Fruit fly (Drosophila melanogaster) whole organism, embryonic: ENCODE results near the gene SppL.
A peak's percentile ranks its signal among the peaks of the same experiment; 100 is the strongest.

Experiments used
- BEAF-32 ChIP-seq: fragments of 200-800 bp; sonication (Bioruptor generic); optimal IDR thresholded peaks from 3 replicates; lab custom pipeline; 2017; ENCODE audit warnings: missing biosample characterization, missing genetic modification characterization, mild to moderate bottlenecking, moderate library complexity, missing genetic modification reagents
- CG10267 ChIP-seq: fragments of 200-800 bp; sonication (Bioruptor generic); optimal IDR thresholded peaks from 2 replicates; lab custom pipeline; 2018; ENCODE audit warnings: missing biosample characterization, mild to moderate bottlenecking, missing genetic modification characterization, moderate library complexity
- CG10959 ChIP-seq: fragments of 200-800 bp; sonication (Bioruptor generic); IDR thresholded peaks from 2 replicates; pipeline ENCODE4 v1.3.6; 2022; ENCODE audit warnings: missing biosample characterization, missing genetic modification characterization
- CG11456 ChIP-seq: fragments of 200-800 bp; sonication (Bioruptor generic); IDR thresholded peaks from 3 replicates; pipeline ENCODE4 v1.3.6; 2022; ENCODE audit warnings: missing biosample characterization, missing genetic modification characterization
- CG12659 ChIP-seq: fragments of 200-800 bp; sonication (Bioruptor generic); optimal IDR thresholded peaks from 3 replicates; lab custom pipeline; 2017; ENCODE audit warnings: mild to moderate bottlenecking, missing biosample characterization, missing genetic modification reagents, missing genetic modification characterization
- CG15514 ChIP-seq: fragments of 200-800 bp; sonication (Bioruptor generic); optimal IDR thresholded peaks from 3 replicates; lab custom pipeline; 2017; ENCODE audit warnings: missing biosample characterization, missing genetic modification characterization, mild to moderate bottlenecking, moderate library complexity, missing genetic modification reagents
- CG1603 ChIP-seq: fragments of 200-800 bp; sonication (Bioruptor generic); optimal IDR thresholded peaks from 2 replicates; lab custom pipeline; 2019; ENCODE audit warnings: missing biosample characterization, mild to moderate bottlenecking, missing genetic modification characterization, moderate library complexity
- CG17612 ChIP-seq: fragments of 200-800 bp; sonication (Bioruptor generic); IDR thresholded peaks from 2 replicates; pipeline ENCODE4 v1.3.6; 2022; ENCODE audit warnings: missing biosample characterization, missing genetic modification characterization
- CG2116 ChIP-seq: fragments of 200-800 bp; sonication (Bioruptor generic); optimal IDR thresholded peaks from 3 replicates; lab custom pipeline; 2018; ENCODE audit warnings: missing biosample characterization, mild to moderate bottlenecking, missing genetic modification characterization
- CG2120 ChIP-seq: fragments of 200-800 bp; sonication (Bioruptor generic); optimal IDR thresholded peaks from 3 replicates; lab custom pipeline; 2016; ENCODE audit warnings: missing biosample characterization, missing genetic modification characterization
- CG30403 ChIP-seq: fragments of 200-800 bp; sonication (Bioruptor generic); optimal IDR thresholded peaks from 3 replicates; lab custom pipeline; 2016; ENCODE audit warnings: missing biosample characterization, missing genetic modification characterization
- CG33213 ChIP-seq: fragments of 200-800 bp; sonication (Bioruptor generic); optimal IDR thresholded peaks from 3 replicates; lab custom pipeline; 2016; ENCODE audit warnings: missing biosample characterization, missing genetic modification characterization
- CG33557 ChIP-seq: fragments of 200-800 bp; sonication (Bioruptor generic); optimal IDR thresholded peaks from 2 replicates; lab custom pipeline; 2019; ENCODE audit warnings: missing biosample characterization, mild to moderate bottlenecking, missing genetic modification characterization, moderate library complexity
- CG42726 ChIP-seq: fragments of 200-800 bp; sonication (Bioruptor generic); IDR thresholded peaks from 2 replicates; pipeline ENCODE4 v1.3.6; 2022; ENCODE audit warnings: missing biosample characterization, missing genetic modification characterization; ENCODE audit not compliant: partially characterized antibody
- CG4360 ChIP-seq: fragments of 200-800 bp; sonication (Bioruptor generic); IDR thresholded peaks from 2 replicates; pipeline ENCODE4 v1.3.6; 2022; ENCODE audit warnings: missing biosample characterization, missing genetic modification characterization
- CG7745 ChIP-seq: fragments of 200-800 bp; sonication (Bioruptor generic); optimal IDR thresholded peaks from 2 replicates; lab custom pipeline; 2018; ENCODE audit warnings: missing biosample characterization, mild to moderate bottlenecking, missing genetic modification characterization, moderate library complexity
- CG7928 ChIP-seq: fragments of 200-800 bp; sonication (Bioruptor generic); optimal IDR thresholded peaks from 2 replicates; lab custom pipeline; 2017; ENCODE audit warnings: missing biosample characterization, mild to moderate bottlenecking, missing genetic modification characterization
- CHES-1-like ChIP-seq: fragments of 200-800 bp; sonication (Bioruptor generic); optimal IDR thresholded peaks from 2 replicates; lab custom pipeline; 2016; ENCODE audit warnings: missing biosample characterization, missing genetic modification characterization
- CTCF ChIP-seq: fragments of 200-800 bp; sonication (Bioruptor generic); optimal IDR thresholded peaks from 2 replicates; lab custom pipeline; 2017; ENCODE audit warnings: missing biosample characterization, mild to moderate bottlenecking, missing genetic modification characterization, moderate library complexity
- CoRest ChIP-seq: fragments of 200-800 bp; sonication (Bioruptor generic); optimal IDR thresholded peaks from 3 replicates; lab custom pipeline; 2018; ENCODE audit warnings: missing biosample characterization, mild to moderate bottlenecking, missing genetic modification characterization, moderate library complexity
- E2f2 ChIP-seq: fragments of 200-800 bp; sonication (Bioruptor generic); IDR thresholded peaks from 2 replicates; pipeline ENCODE4 v1.3.6; 2022; ENCODE audit warnings: missing biosample characterization, missing genetic modification characterization
- Elba2 ChIP-seq: fragments of 200-800 bp; sonication (Bioruptor generic); optimal IDR thresholded peaks from 3 replicates; lab custom pipeline; 2016; ENCODE audit warnings: missing biosample characterization, missing genetic modification characterization
- Ets97D ChIP-seq: fragments of 200-800 bp; sonication (Bioruptor generic); optimal IDR thresholded peaks from 3 replicates; lab custom pipeline; 2016; ENCODE audit warnings: missing biosample characterization, missing genetic modification characterization
- HLH3B ChIP-seq: fragments of 200-800 bp; sonication (Bioruptor generic); IDR thresholded peaks from 2 replicates; pipeline ENCODE4 v1.3.6; 2022; ENCODE audit warnings: missing biosample characterization, missing genetic modification characterization
- MBD-R2 ChIP-seq: fragments of 200-800 bp; sonication (Bioruptor generic); IDR thresholded peaks from 2 replicates; pipeline ENCODE4 v1.3.6; 2022; ENCODE audit warnings: missing biosample characterization, missing genetic modification characterization
- Myb ChIP-seq: fragments of 200-800 bp; sonication (Bioruptor generic); optimal IDR thresholded peaks from 2 replicates; lab custom pipeline; 2016; ENCODE audit warnings: missing biosample characterization, missing genetic modification characterization
- Rx ChIP-seq: fragments of 200-800 bp; sonication (Bioruptor generic); IDR thresholded peaks from 2 replicates; pipeline ENCODE4 v1.3.6; 2022; ENCODE audit warnings: missing biosample characterization, missing genetic modification characterization
- Sry-δ ChIP-seq: fragments of 200-800 bp; sonication (Bioruptor generic); optimal IDR thresholded peaks from 2 replicates; lab custom pipeline; 2016; ENCODE audit warnings: missing biosample characterization, missing genetic modification characterization
- Taf1 ChIP-seq: fragments of 200-800 bp; sonication (Bioruptor generic); IDR thresholded peaks from 2 replicates; pipeline ENCODE4 v1.3.6; 2022; ENCODE audit warnings: missing biosample characterization, missing genetic modification characterization
- ap ChIP-seq: fragments of 200-800 bp; sonication (Bioruptor generic); IDR thresholded peaks from 2 replicates; pipeline ENCODE4 v1.3.6; 2022; ENCODE audit warnings: missing biosample characterization, missing genetic modification characterization
- dpn ChIP-seq, 2 experiments: fragments of 200-800 bp; sonication (Bioruptor generic); optimal IDR thresholded peaks; 3 replicates each; lab custom pipeline; 2016; ENCODE audit warnings: missing biosample characterization in 2 of 2, missing genetic modification characterization in 2 of 2
- gem ChIP-seq: fragments of 200-800 bp; sonication (Bioruptor generic); optimal IDR thresholded peaks from 2 replicates; lab custom pipeline; 2019; ENCODE audit warnings: missing biosample characterization, mild to moderate bottlenecking, missing genetic modification characterization, moderate library complexity
- gfzf ChIP-seq: fragments of 200-800 bp; sonication (Bioruptor generic); optimal IDR thresholded peaks from 2 replicates; lab custom pipeline; 2016; ENCODE audit warnings: missing biosample characterization, mild to moderate bottlenecking, missing genetic modification characterization, moderate library complexity
- gro ChIP-seq: fragments of 200-800 bp; sonication (Bioruptor generic); optimal IDR thresholded peaks from 2 replicates; lab custom pipeline; 2016; ENCODE audit warnings: missing biosample characterization, missing genetic modification characterization
- ham ChIP-seq: fragments of 200-800 bp; sonication (Bioruptor generic); IDR thresholded peaks from 2 replicates; pipeline ENCODE4 v1.3.6; 2022; ENCODE audit warnings: missing biosample characterization, missing genetic modification characterization
- hkb ChIP-seq, 2 experiments: fragments of 200-800 bp in 1 of 2; fragments of >200 bp in 1 of 2; sonication (Bioruptor generic) in 1 of 2; IDR thresholded peaks in 1 of 2; optimal IDR thresholded peaks in 1 of 2; 2 replicates each; pipeline versions ENCODE4 v1.3.6 to Lab custom; 2017 to 2022; ENCODE audit warnings: missing biosample characterization in 1 of 2, missing genetic modification characterization in 1 of 2
- knrl ChIP-seq: fragments of 200-800 bp; sonication (Bioruptor generic); IDR thresholded peaks from 3 replicates; pipeline ENCODE4 v1.3.6; 2022; ENCODE audit warnings: missing biosample characterization, missing genetic modification characterization; ENCODE audit not compliant: partially characterized antibody
- lilli ChIP-seq: fragments of 200-800 bp; sonication (Bioruptor generic); optimal IDR thresholded peaks from 3 replicates; lab custom pipeline; 2016; ENCODE audit warnings: missing biosample characterization, missing genetic modification characterization
- nmo ChIP-seq: fragments of 200-800 bp; sonication (Bioruptor generic); optimal IDR thresholded peaks from 2 replicates; lab custom pipeline; 2018; ENCODE audit warnings: missing biosample characterization, mild to moderate bottlenecking, missing genetic modification characterization, moderate library complexity
- pb ChIP-seq: fragments of 200-800 bp; sonication (Bioruptor generic); optimal IDR thresholded peaks from 3 replicates; lab custom pipeline; 2016; ENCODE audit warnings: missing biosample characterization, missing genetic modification characterization
- pho ChIP-seq: fragments of 200-800 bp; sonication (Bioruptor generic); optimal IDR thresholded peaks from 2 replicates; lab custom pipeline; 2016; ENCODE audit warnings: missing biosample characterization, missing genetic modification characterization
- phol ChIP-seq: fragments of 200-800 bp; sonication (Bioruptor generic); optimal IDR thresholded peaks from 3 replicates; lab custom pipeline; 2018; ENCODE audit warnings: missing biosample characterization, mild to moderate bottlenecking, missing genetic modification characterization, moderate library complexity
- pzg ChIP-seq: fragments of 200-800 bp; sonication (Bioruptor generic); optimal IDR thresholded peaks from 3 replicates; lab custom pipeline; 2018; ENCODE audit warnings: missing biosample characterization, mild to moderate bottlenecking, missing genetic modification characterization, moderate library complexity
- scrt ChIP-seq: fragments of 200-800 bp; sonication (Bioruptor generic); optimal IDR thresholded peaks from 2 replicates; lab custom pipeline; 2018; ENCODE audit warnings: missing biosample characterization, mild to moderate bottlenecking, missing genetic modification characterization, moderate library complexity
- sisA ChIP-seq: fragments of 200-800 bp; sonication (Bioruptor generic); IDR thresholded peaks from 2 replicates; pipeline ENCODE4 v1.3.6; 2022; ENCODE audit warnings: missing biosample characterization, missing genetic modification characterization
- stwl ChIP-seq: fragments of 200-800 bp; sonication (Bioruptor generic); optimal IDR thresholded peaks from 3 replicates; lab custom pipeline; 2018; ENCODE audit warnings: missing biosample characterization, mild to moderate bottlenecking, missing genetic modification characterization, moderate library complexity
- trem ChIP-seq: fragments of 200-800 bp; optimal IDR thresholded peaks from 3 replicates; lab custom pipeline; 2019; ENCODE audit warnings: missing biosample characterization, mild to moderate bottlenecking, missing genetic modification characterization, moderate library complexity
- yki ChIP-seq: fragments of >200 bp; optimal IDR thresholded peaks from 3 replicates; lab custom pipeline; 2018
- zfh1 ChIP-seq: fragments of 200-800 bp; sonication (Bioruptor generic); IDR thresholded peaks from 3 replicates; pipeline ENCODE4 v1.3.6; 2022; ENCODE audit warnings: missing biosample characterization, missing genetic modification characterization

The SppL gene

DNA sequence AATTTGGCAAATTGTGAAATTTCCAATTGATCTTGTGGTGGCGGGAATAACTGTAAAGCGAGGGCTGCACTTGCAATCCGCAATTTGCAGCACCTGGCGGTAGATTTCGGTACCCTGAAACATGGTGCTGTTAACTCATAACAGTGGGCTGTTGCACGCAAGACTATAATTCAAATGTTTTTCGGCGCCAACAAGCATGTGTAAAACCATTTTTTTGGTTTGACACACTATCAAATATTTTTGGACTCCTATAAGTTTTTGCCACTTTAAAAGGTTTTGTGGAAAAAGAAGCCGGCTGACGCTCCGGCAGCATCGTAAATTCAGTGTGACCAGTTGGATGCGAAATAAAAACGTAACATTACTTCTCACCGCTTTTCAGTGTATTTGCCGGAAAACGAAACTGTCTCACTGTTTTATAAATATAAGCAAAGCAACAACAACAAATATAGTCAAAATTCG is 30.5 kb upstream of the SppL start, which contains the start of the genes CG14545 and CG5886 (continued):
- TF ChIP-seq CG7928 (peak; percentile 88), CTCF (GFP tag; lab: Kevin White, UChicago) (peak; percentile 93), Taf1 (GFP tag; lab: Robert Waterston, UW) (no peak), yki (lab: Kevin White, UChicago) (no peak), CG30403 (peak; percentile 23), stwl (peak; percentile 89), lilli (GFP tag; lab: Kevin White, UChicago) (peak; percentile 15), zfh1 (GFP tag; lab: Robert Waterston, UW) (0 out of 3 replicates have a peak, but pooled peaks have one; percentile 23), gro (no peak), CG2116 (GFP tag; lab: Kevin White, UChicago) (peak; percentile 37), ap (GFP tag; lab: Robert Waterston, UW) (no peak), CG33213 (GFP tag; lab: Kevin White, UChicago) (peak; percentile 36), CG2120 (GFP tag; lab: Kevin White, UChicago) (peak; percentile 37), CG12659 (GFP tag; lab: Kevin White, UChicago) (peak; percentile 39), HLH3B (GFP tag; lab: Robert Waterston, UW) (no peak), MBD-R2 (GFP tag; lab: Robert Waterston, UW) (peak; percentile 44; the same call in 1 of the 2 replicates), pzg (GFP tag; lab: Kevin White, UChicago) (peak; percentile 75), pho (GFP tag; lab: Kevin White, UChicago) (peak; percentile 24), scrt (GFP tag; lab: Kevin White, UChicago) (no peak), gem (peak; percentile 5), Myb (GFP tag; lab: Kevin White, UChicago) (peak; percentile 53), nmo (GFP tag; lab: Kevin White, UChicago) (peak; percentile 63), CG10959 (GFP tag; lab: Robert Waterston, UW) (no peak), E2f2 (peak; percentile 87), phol (tag; lab: Kevin White, UChicago) (peak; percentile 35), dpn (GFP tag; optimal IDR thresholded peaks at IDR 0.05; lab: Kevin White, UChicago) (peak in 1 of 2 experiments; percentile 4), CG11456 (no peak), gfzf (GFP tag; lab: Kevin White, UChicago) (peak; percentile 91), CG33557 (GFP tag; lab: Kevin White, UChicago) (peak; percentile 16), trem (tag; lab: Kevin White, UChicago) (peak; percentile 82), CHES-1-like (GFP tag; lab: Kevin White, UChicago) (peak; percentile 31), CG17612 (no peak), Ets97D (GFP tag; lab: Kevin White, UChicago) (peak; percentile 59), sisA (GFP tag; lab: Robert Waterston, UW) (no peak), CoRest (tag; lab: Kevin White, UChicago) (peak; percentile 23), pb (GFP tag; lab: Kevin White, UChicago) (no peak), BEAF-32 (GFP tag; lab: Kevin White, UChicago) (peak; percentile 34), CG10267 (tag; lab: Kevin White, UChicago) (peak; percentile 47), CG7745 (tag; lab: Kevin White, UChicago) (no peak), CG42726 (GFP tag; lab: Robert Waterston, UW) (0 out of 2 replicates have a peak, but pooled peaks have one; percentile 32), hkb (optimal IDR thresholded peaks at IDR 0.05; lab: Kevin White, UChicago) (peak; percentile 93), hkb (GFP tag; IDR thresholded peaks at IDR 0.05; lab: Robert Waterston, UW) (no peak), Elba2 (GFP tag; lab: Kevin White, UChicago) (peak; percentile 94), CG1603 (tag; lab: Kevin White, UChicago) (peak; percentile 40), CG4360 (GFP tag; lab: Robert Waterston, UW) (peak; percentile 84), Rx (peak; percentile 26; the same call in 1 of the 2 replicates), ham (no peak), knrl (peak; percentile 34; the same call in 1 of the 3 replicates), CG15514 (GFP tag; lab: Kevin White, UChicago) (peak; percentile 33), Sry-δ (GFP tag; lab: Kevin White, UChicago) (peak; percentile 37)
